Fruit fly (Drosophila melanogaster): Measurements from ENCODE around the gene Rilpl.
A peak's percentile ranks its signal among the peaks of the same experiment; 100 is the strongest.

Rilpl gene

DNA sequence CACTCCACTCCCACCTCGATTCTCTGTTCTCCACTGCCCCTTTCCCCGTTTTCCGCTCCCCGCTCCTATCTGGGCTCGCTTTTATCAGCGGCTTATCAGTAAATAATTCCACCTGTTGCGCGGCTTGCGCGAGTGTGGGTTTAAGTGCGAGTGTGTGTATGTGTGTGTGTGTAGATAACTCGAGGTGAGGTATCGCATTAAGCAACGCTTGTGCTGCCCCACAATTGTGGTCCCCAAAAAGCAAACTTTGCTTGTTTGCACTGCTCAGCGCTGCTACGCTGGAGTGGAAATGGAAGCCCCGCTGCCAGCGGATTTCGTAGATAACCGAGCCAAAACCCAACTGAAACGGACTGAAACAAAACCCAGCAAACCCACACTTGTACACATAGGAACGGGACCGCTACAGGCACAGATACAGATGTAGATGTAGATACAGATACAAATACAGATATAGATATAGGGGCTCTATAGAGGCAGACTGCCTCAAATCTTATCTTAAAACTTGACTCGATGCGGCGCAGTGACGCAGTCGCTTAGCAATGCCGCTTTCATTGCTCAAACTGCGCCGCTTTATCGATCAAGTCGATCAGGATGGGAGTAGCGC, 5.6 kb upstream of the Rilpl start:
- TF ChIP-seq salr (GFP tag; optimal IDR thresholded peaks at IDR 0.05) (no peak), Eip93F (GFP tag; optimal IDR thresholded peaks at IDR 0.05) (peak; percentile 60), Ets96B (tag; optimal IDR thresholded peaks at IDR 0.05) (no peak), svp (GFP tag) (peak; percentile 75), esn (GFP tag; optimal IDR thresholded peaks at IDR 0.05) (no peak), CG11762 (GFP tag; optimal IDR thresholded peaks at IDR 0.05; ENCODE audit: insufficient read depth) (no peak), ss (GFP tag; optimal IDR thresholded peaks at IDR 0.05) (no peak), vri (GFP tag; optimal IDR thresholded peaks at IDR 0.05) (peak; percentile 19), Eip78C (GFP tag) (no peak), Lpt (GFP tag; optimal IDR thresholded peaks at IDR 0.05) (no peak), CG3919 (GFP tag; optimal IDR thresholded peaks at IDR 0.05) (no peak), CG4318 (GFP tag; optimal IDR thresholded peaks at IDR 0.05) (no peak), CG8119 (GFP tag; IDR thresholded peaks at IDR 0.05) (no peak), acj6 (GFP tag; optimal IDR thresholded peaks at IDR 0.05) (no peak), fkh (GFP tag; optimal IDR thresholded peaks at IDR 0.05) (peak; percentile 90)

DNA sequence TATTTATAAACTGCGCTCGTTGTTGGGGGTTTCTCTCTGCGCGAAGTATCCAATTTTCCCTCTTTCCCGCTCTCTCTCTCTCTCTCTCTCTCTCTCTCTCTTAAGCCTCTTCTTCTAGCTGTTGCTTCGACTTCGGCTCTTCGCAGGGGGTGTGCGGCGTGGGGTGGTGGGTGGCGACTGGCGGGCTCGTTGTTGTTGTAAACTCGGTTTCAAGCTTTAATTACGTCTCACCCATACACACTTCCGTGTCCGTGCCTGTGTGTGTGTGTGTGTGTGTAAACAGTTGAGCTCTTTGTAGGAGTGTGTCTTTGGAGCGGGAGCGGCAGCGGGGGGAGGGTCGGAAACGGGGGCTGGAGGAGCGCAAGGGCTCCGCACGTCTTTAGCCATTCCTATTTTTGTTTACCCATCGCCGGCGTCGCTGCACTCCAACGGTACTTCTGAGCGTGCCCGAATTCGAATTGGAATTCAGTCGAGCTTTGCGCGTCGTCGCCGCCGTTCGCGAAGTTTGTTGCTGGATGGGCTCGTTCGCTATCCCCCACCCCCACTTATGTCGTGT, 4.6 kb upstream of the Rilpl start:
- TF ChIP-seq CG16779 (tag; optimal IDR thresholded peaks at IDR 0.05) = no peak
- no peak for TF ChIP-seq vri (GFP tag; optimal IDR thresholded peaks at IDR 0.05)
- TF ChIP-seq fkh (GFP tag; optimal IDR thresholded peaks at IDR 0.05) = peak; percentile 93
- no peak for TF ChIP-seq net (GFP tag; optimal IDR thresholded peaks at IDR 0.05)
- no peak for TF ChIP-seq CG10631 (GFP tag; optimal IDR thresholded peaks at IDR 0.05)
- TF ChIP-seq CG15336 (GFP tag; IDR thresholded peaks at IDR 0.05) = no peak
- no peak for TF ChIP-seq Hr38 (GFP tag; optimal IDR thresholded peaks at IDR 0.05)
- TF ChIP-seq CG6163 (GFP tag; IDR thresholded peaks at IDR 0.05) = 0 out of 3 replicates have a peak, but pooled peaks have one; percentile 35
- TF ChIP-seq ss (GFP tag; optimal IDR thresholded peaks at IDR 0.05) = peak; percentile 26 to 33
- TF ChIP-seq CG8632 (GFP tag; optimal IDR thresholded peaks at IDR 0.05) = no peak
- TF ChIP-seq eg (GFP tag; IDR thresholded peaks at IDR 0.05) = 0 out of 3 replicates have a peak, but pooled peaks have one; percentile 4
- TF ChIP-seq CG6808 (GFP tag; optimal IDR thresholded peaks at IDR 0.05) = peak; percentile 37
- no peak for TF ChIP-seq dac (GFP tag; optimal IDR thresholded peaks at IDR 0.05)
- TF ChIP-seq Eip78C (GFP tag) = peak; percentile 34
- TF ChIP-seq CG34406 (GFP tag; optimal IDR thresholded peaks at IDR 0.05) = no peak
- TF ChIP-seq svp (GFP tag) = peak; percentile 11
- no peak for TF ChIP-seq Ets96B (tag; optimal IDR thresholded peaks at IDR 0.05)
- no peak for TF ChIP-seq dsx (GFP tag; optimal IDR thresholded peaks at IDR 0.05; ENCODE audit: poor library complexity, severe bottlenecking)
- no peak for TF ChIP-seq CG4318 (GFP tag; optimal IDR thresholded peaks at IDR 0.05)

DNA sequence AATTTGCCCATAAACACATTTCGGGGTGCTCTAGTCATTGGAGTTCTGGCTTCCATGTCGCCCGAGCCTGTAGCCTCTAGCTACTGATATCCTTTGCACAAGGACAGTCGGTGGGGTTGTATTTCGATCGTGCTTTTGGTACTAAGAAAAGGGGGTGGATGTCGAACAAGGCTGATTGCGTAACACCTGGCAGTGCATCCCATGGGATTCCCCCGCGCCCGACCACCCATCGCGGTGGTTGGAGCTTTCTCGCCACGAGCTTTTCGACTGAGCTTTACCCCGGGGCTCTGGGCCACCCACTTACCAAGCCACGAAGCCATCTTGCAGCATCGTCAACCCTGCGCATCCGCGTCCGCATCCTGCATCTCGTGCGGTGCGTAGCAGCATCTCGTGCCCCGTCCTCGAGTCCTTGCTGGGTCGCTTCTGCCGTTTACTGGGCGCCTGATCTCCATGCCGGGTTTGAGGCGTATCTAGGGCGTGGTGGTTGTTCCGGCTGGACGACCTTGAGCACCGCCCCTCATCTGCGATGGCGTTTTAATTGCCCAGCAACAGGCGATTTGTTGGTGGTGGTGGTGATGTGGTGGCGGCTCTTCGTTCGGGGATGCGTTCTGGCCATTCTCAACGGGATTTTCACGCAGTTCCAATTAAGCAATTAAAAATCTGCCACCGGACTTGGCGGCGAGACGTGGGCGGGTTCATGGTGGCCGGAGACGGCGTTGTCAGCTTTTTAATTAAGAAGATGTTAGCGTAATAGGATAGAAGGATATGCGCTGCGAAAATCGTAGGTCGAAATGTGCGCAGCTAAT, 5.0 kb downstream of the Rilpl start:
- TF ChIP-seq eg (GFP tag; IDR thresholded peaks at IDR 0.05) = no peak
- TF ChIP-seq ss (GFP tag; optimal IDR thresholded peaks at IDR 0.05) = peak in 1 of 2 experiments; percentile 2
- no peak for TF ChIP-seq Sox102F (GFP tag; optimal IDR thresholded peaks at IDR 0.05)
- TF ChIP-seq CG8319 (GFP tag; optimal IDR thresholded peaks at IDR 0.05) = no peak
- no peak for TF ChIP-seq Met (GFP tag; optimal IDR thresholded peaks at IDR 0.05)
- peak; percentile 18 for TF ChIP-seq Hr39 (GFP tag; optimal IDR thresholded peaks at IDR 0.05)
- no peak for TF ChIP-seq svp (GFP tag)

dm6 chrX:1398455-1399055, 5.7 kb downstream of the Rilpl start:
- peak; percentile 94 for TF ChIP-seq Eip78C (GFP tag)
- TF ChIP-seq Sox102F (GFP tag; optimal IDR thresholded peaks at IDR 0.05) = peak; percentile 81
- TF ChIP-seq Lpt (GFP tag; optimal IDR thresholded peaks at IDR 0.05) = no peak
- TF ChIP-seq CG8119 (GFP tag; IDR thresholded peaks at IDR 0.05) = peak; percentile 66
- peak; percentile 73 for TF ChIP-seq CG11762 (GFP tag; optimal IDR thresholded peaks at IDR 0.05; ENCODE audit: insufficient read depth)
- TF ChIP-seq CG8632 (GFP tag; optimal IDR thresholded peaks at IDR 0.05) = peak; percentile 78
- peak; percentile 89 for TF ChIP-seq CG6792 (GFP tag; optimal IDR thresholded peaks at IDR 0.05)
- peak; percentile 63 to 74 for TF ChIP-seq ss (GFP tag; optimal IDR thresholded peaks at IDR 0.05)
- peak; percentile 80 for TF ChIP-seq fd59A (GFP tag; optimal IDR thresholded peaks at IDR 0.05)
- TF ChIP-seq Met (GFP tag; optimal IDR thresholded peaks at IDR 0.05) = peak; percentile 86
- peak; percentile 83 for TF ChIP-seq CG3919 (GFP tag; optimal IDR thresholded peaks at IDR 0.05)
- TF ChIP-seq fd85E (GFP tag; optimal IDR thresholded peaks at IDR 0.05) = peak; percentile 17
- peak; percentile 86 for TF ChIP-seq Sox14 (GFP tag; optimal IDR thresholded peaks at IDR 0.05)
- TF ChIP-seq CG6808 (GFP tag; optimal IDR thresholded peaks at IDR 0.05) = peak; percentile 77
- TF ChIP-seq Hr39 (GFP tag; optimal IDR thresholded peaks at IDR 0.05) = peak; percentile 90
- TF ChIP-seq CG10669 (GFP tag; optimal IDR thresholded peaks at IDR 0.05) = peak; percentile 74
- TF ChIP-seq Hr4 (GFP tag; optimal IDR thresholded peaks at IDR 0.05) = peak; percentile 77
- peak; percentile 86 for TF ChIP-seq CG32006 (GFP tag; optimal IDR thresholded peaks at IDR 0.05)
- peak; percentile 51 for TF ChIP-seq CG16779 (tag; optimal IDR thresholded peaks at IDR 0.05)
- peak; percentile 78 for TF ChIP-seq achi (GFP tag; optimal IDR thresholded peaks at IDR 0.05)
- peak; percentile 64 for TF ChIP-seq CG34406 (GFP tag; optimal IDR thresholded peaks at IDR 0.05)
